Worm (Caenorhabditis elegans) whole organism, L4 larva: ENCODE results near the gene D2096.9.

Experiments
- ZK337.2 ChIP-seq: fragments of 200-800 bp; sonication (Bioruptor generic); IDR thresholded peaks from 2 replicates; pipeline ENCODE4 v1.3.6; 2022; ENCODE audit warnings: missing genetic modification reagents, missing genetic modification characterization, missing compliant biosample characterization
- aly-2 ChIP-seq: sonication (generic microtip); optimal IDR thresholded peaks from 2 replicates; lab custom pipeline; 2018; ENCODE audit warnings: missing biosample characterization, missing genetic modification characterization
- egl-27 ChIP-seq: sonication (generic microtip); optimal IDR thresholded peaks from 3 replicates; lab custom pipeline; 2017; ENCODE audit warnings: missing biosample characterization, missing genetic modification reagents, missing genetic modification characterization
- fkh-10 ChIP-seq: fragments of 150-350 bp; optimal IDR thresholded peaks from 2 replicates; lab custom pipeline; 2014; ENCODE audit warnings: missing biosample characterization, missing genetic modification reagents, missing genetic modification characterization
- lin-13 ChIP-seq: fragments of 150-350 bp; optimal IDR thresholded peaks from 2 replicates; lab custom pipeline; 2014; ENCODE audit warnings: missing biosample characterization, missing genetic modification reagents, missing genetic modification characterization
- nhr-76 ChIP-seq: fragments of 150-350 bp; optimal IDR thresholded peaks from 2 replicates; lab custom pipeline; 2014; ENCODE audit warnings: missing biosample characterization, missing genetic modification characterization
- pha-4 ChIP-seq, 2 experiments: fragments of 150-350 bp in 1 of 2; fragments of 200-800 bp in 1 of 2; sonication (Bioruptor generic) in 1 of 2; IDR thresholded peaks in 1 of 2; optimal IDR thresholded peaks in 1 of 2; 2 replicates each; pipeline versions ENCODE4 v1.3.6 to Lab custom; 2014 to 2022; ENCODE audit warnings: missing genetic modification characterization in 2 of 2, missing genetic modification reagents in 2 of 2, missing biosample characterization in 1 of 2, missing compliant biosample characterization in 1 of 2

- TF ChIP-seq lin-13 (GFP tag; lab: Kevin White, UChicago) = no peak
- TF ChIP-seq pha-4 (GFP tag; IDR thresholded peaks at IDR 0.05; lab: Robert Waterston, UW) = no peak
- TF ChIP-seq pha-4 (tag; optimal IDR thresholded peaks at IDR 0.05; lab: Kevin White, UChicago) = no peak
- TF ChIP-seq ZK337.2 (GFP tag; lab: Robert Waterston, UW) = no peak
- TF ChIP-seq egl-27 (tag; lab: Kevin White, UChicago) = no peak
- TF ChIP-seq nhr-76 = no peak
- no peak for TF ChIP-seq fkh-10 (GFP tag; lab: Kevin White, UChicago)
- TF ChIP-seq aly-2 = no peak
These were observed 37.1 kb downstream of the D2096.9 start, which contains the start of gene F17E9.5 for ce11 chrIV:8345518-8345917.
